Worm (Caenorhabditis elegans) whole organism, L3 larva: ENCODE data around the gene BE0003N10.6.

Source experiments
- ZK546.5 ChIP-seq: sonication (generic microtip); optimal IDR thresholded peaks from 2 replicates; lab custom pipeline; 2017; ENCODE audit warnings: missing biosample characterization, missing genetic modification characterization
- aly-2 ChIP-seq: fragments of 150-350 bp; optimal IDR thresholded peaks from 2 replicates; lab custom pipeline; 2014; ENCODE audit warnings: missing biosample characterization, missing genetic modification characterization
- ama-1 ChIP-seq: fragments of 150-350 bp; optimal IDR thresholded peaks from 2 replicates; lab custom pipeline; 2018
- ceh-16 ChIP-seq: sonication (generic microtip); optimal IDR thresholded peaks from 2 replicates; lab custom pipeline; 2017; ENCODE audit warnings: missing biosample characterization, missing genetic modification characterization
- ceh-28 ChIP-seq: fragments of 150-350 bp; optimal IDR thresholded peaks from 2 replicates; lab custom pipeline; 2014; ENCODE audit warnings: missing biosample characterization, missing genetic modification reagents, missing genetic modification characterization
- ceh-82 ChIP-seq: fragments of 150-350 bp; optimal IDR thresholded peaks from 2 replicates; lab custom pipeline; 2014; ENCODE audit warnings: missing biosample characterization, missing genetic modification characterization
- ceh-9 ChIP-seq: sonication (generic microtip); optimal IDR thresholded peaks from 2 replicates; lab custom pipeline; 2018; ENCODE audit warnings: missing biosample characterization, missing genetic modification characterization
- egl-27 ChIP-seq: sonication (generic microtip); optimal IDR thresholded peaks from 4 replicates; lab custom pipeline; 2017; ENCODE audit warnings: missing biosample characterization, missing genetic modification reagents, missing genetic modification characterization
- elt-2 ChIP-seq: sonication (generic microtip); optimal IDR thresholded peaks from 2 replicates; lab custom pipeline; 2016; ENCODE audit warnings: missing genetic modification reagents, mild to moderate bottlenecking, missing genetic modification characterization, missing compliant biosample characterization
- elt-3 ChIP-seq, 3 experiments: fragments of 150-350 bp in 1 of 3; sonication (generic microtip) in 2 of 3; optimal IDR thresholded peaks; 2 replicates in 2 of 3; 4 replicates in 1 of 3; lab custom pipeline; 2014 to 2017; ENCODE audit warnings: missing biosample characterization in 3 of 3, missing genetic modification characterization in 3 of 3
- fkh-10 ChIP-seq: sonication (generic microtip); optimal IDR thresholded peaks from 2 replicates; lab custom pipeline; 2017; ENCODE audit warnings: missing biosample characterization, missing genetic modification reagents, missing genetic modification characterization
- fos-1 ChIP-seq: fragments of 150-350 bp; optimal IDR thresholded peaks from 2 replicates; lab custom pipeline; 2014; ENCODE audit warnings: missing biosample characterization, missing genetic modification characterization
- lin-15B ChIP-seq: fragments of 150-350 bp; optimal IDR thresholded peaks from 2 replicates; lab custom pipeline; 2014; ENCODE audit warnings: missing biosample characterization, missing genetic modification characterization
- lin-39 ChIP-seq: fragments of 150-350 bp; optimal IDR thresholded peaks from 2 replicates; lab custom pipeline; 2018; ENCODE audit warnings: missing biosample characterization, missing genetic modification reagents, missing genetic modification characterization
- lsy-12 ChIP-seq: sonication (generic microtip); optimal IDR thresholded peaks from 2 replicates; lab custom pipeline; 2016; ENCODE audit warnings: mild to moderate bottlenecking, missing genetic modification characterization, missing compliant biosample characterization
- mml-1 ChIP-seq: fragments of 150-350 bp; sonication (generic microtip); optimal IDR thresholded peaks from 3 replicates; lab custom pipeline; 2014; ENCODE audit warnings: missing biosample characterization, missing genetic modification characterization
- nhr-12 ChIP-seq: fragments of 150-350 bp; optimal IDR thresholded peaks from 2 replicates; lab custom pipeline; 2014; ENCODE audit warnings: missing biosample characterization, missing genetic modification characterization
- nhr-23 ChIP-seq: fragments of 150-350 bp; optimal IDR thresholded peaks from 2 replicates; lab custom pipeline; 2014; ENCODE audit warnings: missing biosample characterization, missing genetic modification reagents, missing genetic modification characterization
- nhr-237 ChIP-seq: fragments of 150-350 bp; optimal IDR thresholded peaks from 2 replicates; lab custom pipeline; 2014; ENCODE audit warnings: missing biosample characterization, missing genetic modification characterization
- nhr-25 ChIP-seq: sonication (generic microtip); optimal IDR thresholded peaks from 2 replicates; lab custom pipeline; 2017; ENCODE audit warnings: missing biosample characterization, missing genetic modification characterization
- nhr-28 ChIP-seq: fragments of 150-350 bp; optimal IDR thresholded peaks from 2 replicates; lab custom pipeline; 2014; ENCODE audit warnings: missing biosample characterization, missing genetic modification characterization
- nhr-43 ChIP-seq: sonication (generic microtip); optimal IDR thresholded peaks from 2 replicates; lab custom pipeline; 2016; ENCODE audit warnings: mild to moderate bottlenecking, missing genetic modification characterization, missing compliant biosample characterization; ENCODE audit not compliant: poor library complexity, severe bottlenecking
- nhr-76 ChIP-seq: fragments of 150-350 bp; sonication (generic microtip); optimal IDR thresholded peaks from 5 replicates; lab custom pipeline; 2014; ENCODE audit warnings: missing biosample characterization, missing genetic modification characterization
- nhr-77 ChIP-seq: fragments of 150-350 bp; optimal IDR thresholded peaks from 2 replicates; lab custom pipeline; 2014; ENCODE audit warnings: missing biosample characterization, missing genetic modification characterization
- pha-4 ChIP-seq: fragments of 150-350 bp; optimal IDR thresholded peaks from 2 replicates; lab custom pipeline; 2014; ENCODE audit warnings: missing biosample characterization, missing genetic modification reagents, missing genetic modification characterization
- pqm-1 ChIP-seq: fragments of 150-350 bp; optimal IDR thresholded peaks from 2 replicates; lab custom pipeline; 2017; ENCODE audit warnings: missing biosample characterization, missing genetic modification characterization, inconsistent platforms
- skn-1 ChIP-seq: fragments of 150-350 bp; optimal IDR thresholded peaks from 2 replicates; lab custom pipeline; 2014; ENCODE audit warnings: missing biosample characterization, missing genetic modification characterization
- snpc-4 ChIP-seq: fragments of 150-350 bp; optimal IDR thresholded peaks from 2 replicates; lab custom pipeline; 2014; ENCODE audit warnings: missing biosample characterization, missing genetic modification characterization
- tbx-2 ChIP-seq: sonication (generic microtip); optimal IDR thresholded peaks from 2 replicates; lab custom pipeline; 2016; ENCODE audit warnings: mild to moderate bottlenecking, missing genetic modification characterization, missing compliant biosample characterization
- unc-39 ChIP-seq: sonication (generic microtip); optimal IDR thresholded peaks from 4 replicates; lab custom pipeline; 2017; ENCODE audit warnings: missing biosample characterization, missing genetic modification characterization
- unc-62 ChIP-seq: fragments of 150-350 bp; sonication (generic microtip); optimal IDR thresholded peaks from 4 replicates; lab custom pipeline; 2014; ENCODE audit warnings: missing biosample characterization, missing genetic modification reagents, missing genetic modification characterization

The BE0003N10.6 gene

DNA sequence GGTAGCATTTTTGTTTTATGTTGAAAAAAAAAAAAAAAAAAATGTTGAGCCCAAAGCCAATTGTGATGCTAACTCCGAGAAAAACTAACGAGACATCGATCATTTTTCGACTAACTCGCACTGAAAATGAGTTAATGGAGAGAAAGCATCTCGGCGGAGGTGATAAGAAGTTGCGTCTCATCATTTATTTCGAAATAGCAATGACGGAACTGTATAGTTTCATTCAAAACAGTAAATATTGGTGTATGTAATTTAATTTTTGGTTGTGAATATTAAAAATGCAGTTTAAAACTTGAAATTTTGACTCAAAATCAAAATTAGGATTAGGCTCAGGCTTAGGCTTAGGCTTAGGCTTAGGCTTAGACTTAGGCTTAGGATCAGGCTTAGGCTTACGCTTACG, 33.6 kb downstream of the BE0003N10.6 start, which contains the start of gene clc-25:
clc-25 (minus strand) TSS at position 101 of the 400 bp plus-strand sequence.
- TF ChIP-seq elt-2 (tag; lab: Kevin White, UChicago) (peak; percentile 33), lin-15B (tag; lab: Kevin White, UChicago) (no peak)

- no peak for TF ChIP-seq nhr-12
- peak; percentile 65 for TF ChIP-seq elt-2 (tag; lab: Kevin White, UChicago)
Observed at ce11 chrIII:1020732-1021131, 39.1 kb downstream of the BE0003N10.6 start, which contains the start of gene clc-23. Gene clc-23, plus strand, starts transcription at chrIII:1020954.

- TF ChIP-seq snpc-4 (tag; lab: Kevin White, UChicago): no peak
- TF ChIP-seq ceh-16 (tag; lab: Kevin White, UChicago): no peak
- TF ChIP-seq nhr-77 (tag; lab: Kevin White, UChicago): no peak
- TF ChIP-seq mml-1 (tag; lab: Kevin White, UChicago): no peak
- TF ChIP-seq nhr-76 (tag; lab: Kevin White, UChicago): no peak
- TF ChIP-seq ceh-82: no peak
- TF ChIP-seq unc-39: no peak
- TF ChIP-seq elt-3 (tag; optimal IDR thresholded peaks at IDR 0.05; lab: Kevin White, UChicago): no peak
- TF ChIP-seq ZK546.5 (tag; lab: Kevin White, UChicago): no peak
- TF ChIP-seq nhr-23 (tag; lab: Kevin White, UChicago): no peak
- no peak for TF ChIP-seq egl-27 (tag; lab: Kevin White, UChicago)
- TF ChIP-seq nhr-25 (tag; lab: Kevin White, UChicago): no peak
- no peak for TF ChIP-seq skn-1 (tag; lab: Kevin White, UChicago)
- TF ChIP-seq aly-2 (tag; lab: Kevin White, UChicago): no peak
- no peak for TF ChIP-seq nhr-237 (tag; lab: Kevin White, UChicago)
- TF ChIP-seq nhr-43: no peak
- no peak for TF ChIP-seq fos-1
- no peak for TF ChIP-seq ama-1 (lab: Kevin White, UChicago)
Observed at ce11 chrIII:1016080-1016479, 43.8 kb downstream of the BE0003N10.6 start, which contains the start of gene Y34F4.3. Gene Y34F4.3, minus strand, starts transcription at chrIII:1016180.

DNA sequence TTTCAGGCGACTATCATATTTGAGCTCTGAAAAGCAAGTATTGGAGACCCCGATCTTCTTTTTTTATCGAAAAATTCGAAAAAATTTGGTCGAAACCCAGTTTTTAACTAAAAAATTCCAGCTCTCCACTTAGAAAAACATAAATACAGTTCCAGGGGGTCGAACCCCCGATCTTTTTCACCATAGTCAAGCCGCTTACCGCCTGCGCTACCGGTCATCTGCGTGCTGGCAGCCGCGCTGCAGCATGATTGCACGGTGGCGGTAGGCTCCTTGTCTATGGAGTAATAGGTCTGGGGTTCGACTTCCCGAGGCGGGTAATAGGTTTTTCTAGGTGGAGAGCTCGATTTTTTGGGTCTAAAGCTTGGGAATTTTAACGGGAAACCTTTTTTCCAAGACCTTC, 50.1 kb downstream of the BE0003N10.6 start, which contains the start of gene clc-24:
clc-24 (plus strand) TSS at position 263 of the 400 bp plus-strand sequence.
- TF ChIP-seq pha-4 (tag; lab: Kevin White, UChicago) (no peak), tbx-2 (tag; lab: Kevin White, UChicago) (no peak), ceh-9 (no peak), elt-2 (tag; lab: Kevin White, UChicago) (no peak), lsy-12 (no peak), pqm-1 (tag; lab: Kevin White, UChicago) (no peak)

DNA sequence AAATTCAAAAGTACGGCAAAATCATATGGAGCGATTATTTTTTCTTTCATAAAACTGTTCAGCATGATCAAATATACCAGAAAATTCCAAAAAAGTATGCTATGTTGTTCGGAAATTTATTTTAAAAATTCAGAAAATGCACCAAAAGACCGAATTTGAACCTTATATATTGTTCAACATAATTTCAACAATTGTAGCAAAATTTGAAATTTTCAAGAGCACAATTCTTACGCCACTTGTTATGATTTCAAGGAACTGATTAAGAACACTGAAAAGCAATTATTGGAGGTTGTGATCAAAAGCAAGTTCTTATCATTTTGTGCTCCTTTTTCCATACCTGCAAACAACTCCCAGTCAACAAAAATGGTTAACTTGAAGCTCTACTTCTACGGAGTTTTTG, 51.8 kb downstream of the BE0003N10.6 start, which contains the start of gene clc-27:
clc-27 (plus strand) TSS at position 301 of the 400 bp plus-strand sequence.
- no peak for TF ChIP-seq fkh-10
- no peak for TF ChIP-seq lin-39 (tag; lab: Kevin White, UChicago)
- TF ChIP-seq nhr-28 (tag; lab: Kevin White, UChicago): no peak
- TF ChIP-seq ceh-28 (tag; lab: Kevin White, UChicago): no peak
- TF ChIP-seq nhr-43: no peak
- TF ChIP-seq nhr-237 (tag; lab: Kevin White, UChicago): no peak
- TF ChIP-seq unc-62 (GFP tag; lab: Kevin White, UChicago): no peak
- no peak for TF ChIP-seq lin-15B (tag; lab: Kevin White, UChicago)

DNA sequence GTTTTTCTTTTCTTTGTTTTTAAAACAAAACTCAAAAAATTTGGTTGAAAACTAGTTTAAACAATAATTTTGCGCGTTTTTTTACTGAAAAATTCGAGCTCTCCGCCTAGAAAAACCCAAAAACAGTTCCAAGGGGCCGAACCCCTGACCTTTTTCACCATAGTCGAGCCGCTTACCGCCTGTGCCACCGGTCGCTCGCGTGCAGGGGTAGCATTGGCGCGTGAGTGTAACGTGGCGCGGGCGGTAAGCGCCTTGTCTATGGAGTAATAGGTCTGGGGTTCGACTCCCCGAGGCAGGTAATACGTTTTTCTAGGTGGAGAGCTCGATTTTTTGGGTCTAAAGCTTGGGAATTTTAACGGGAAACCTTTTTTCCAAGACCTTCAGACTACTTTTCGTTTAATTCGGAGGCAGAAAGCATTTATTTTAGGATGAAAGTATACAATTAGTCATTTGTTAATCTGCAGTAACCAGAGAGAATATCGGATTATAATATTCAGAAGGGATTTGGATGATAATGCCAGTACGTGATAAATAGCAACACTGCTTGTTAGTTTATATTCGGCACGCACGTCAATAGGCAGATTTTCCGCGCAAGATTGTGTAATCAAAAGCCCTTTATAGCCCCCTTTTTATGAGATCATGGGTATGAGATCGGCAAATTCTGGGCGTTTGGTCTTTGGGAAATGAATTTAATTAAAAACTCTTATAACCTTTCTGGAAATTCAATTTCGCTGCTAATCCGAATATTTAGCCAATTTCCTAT, 52.5 kb downstream of the BE0003N10.6 start:
- TF ChIP-seq lsy-12: no peak
